Fruit fly (Drosophila melanogaster): ENCODE results near the gene Acsf3.

The Acsf3 gene

DNA sequence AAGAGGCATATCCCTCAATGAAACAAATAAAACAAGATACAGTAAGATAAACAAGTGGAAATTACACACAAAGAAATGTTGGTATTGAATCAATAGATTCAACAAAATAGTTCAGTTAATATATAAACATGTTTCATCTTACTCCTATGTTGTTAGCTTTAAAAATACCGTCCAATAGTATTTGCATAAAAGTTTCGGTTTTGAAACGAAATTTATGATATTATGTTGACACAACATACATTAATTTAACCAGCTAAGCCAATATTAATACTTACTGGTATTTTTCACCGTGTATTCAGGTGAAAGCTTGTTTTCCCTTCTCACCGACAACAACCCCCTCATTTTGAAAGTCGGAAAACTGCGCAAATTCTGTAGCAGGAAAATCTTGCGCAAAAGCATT, 9.7 kb downstream of the Acsf3 start (continued):
- TF ChIP-seq emc (GFP tag; optimal IDR thresholded peaks at IDR 0.05) (no peak), Dip2 (GFP tag; IDR thresholded peaks at IDR 0.05) (no peak), ato (GFP tag; IDR thresholded peaks at IDR 0.05; ENCODE audit: partially characterized antibody) (no peak), lola (GFP tag; optimal IDR thresholded peaks at IDR 0.05) (peak in 1 of 3 experiments; percentile 63), CG12942 (GFP tag; optimal IDR thresholded peaks at IDR 0.05) (peak; percentile 40), CG30020 (tag; optimal IDR thresholded peaks at IDR 0.05) (peak; percentile 12), NC2α (GFP tag; optimal IDR thresholded peaks at IDR 0.05) (peak; percentile 23), Adf1 (GFP tag; IDR thresholded peaks at IDR 0.05) (no peak), CG7372 (GFP tag; IDR thresholded peaks at IDR 0.05) (no peak), Trl (optimal IDR thresholded peaks at IDR 0.05) (no peak), Trl (GFP tag; optimal IDR thresholded peaks at IDR 0.05) (peak; percentile 69), pzg (GFP tag; optimal IDR thresholded peaks at IDR 0.05) (no peak), Taf1 (GFP tag; IDR thresholded peaks at IDR 0.05) (0 out of 2 replicates have a peak, but pooled peaks have one; percentile 13), Nf-YC (tag; optimal IDR thresholded peaks at IDR 0.05) (peak; percentile 36), CG2202 (tag; optimal IDR thresholded peaks at IDR 0.05) (peak; percentile 10), CG8944 (GFP tag; optimal IDR thresholded peaks at IDR 0.05) (peak; percentile 26), CG14050 (GFP tag; IDR thresholded peaks at IDR 0.05) (no peak), cas (GFP tag; IDR thresholded peaks at IDR 0.05) (peak; percentile 24; the same call in 1 of the 2 replicates), CG1233 (GFP tag; optimal IDR thresholded peaks at IDR 0.05) (peak; percentile 67), CG31388 (GFP tag; optimal IDR thresholded peaks at IDR 0.05) (no peak), gt (GFP tag; IDR thresholded peaks at IDR 0.05) (no peak), tio (GFP tag; optimal IDR thresholded peaks at IDR 0.05) (peak; percentile 34), sima (GFP tag; optimal IDR thresholded peaks at IDR 0.05) (no peak), jing (GFP tag; optimal IDR thresholded peaks at IDR 0.05) (peak; percentile 37), bowl (GFP tag; IDR thresholded peaks at IDR 0.05) (no peak), CG7963 (GFP tag; IDR thresholded peaks at IDR 0.05; ENCODE audit: partially characterized antibody) (no peak), tx (GFP tag; optimal IDR thresholded peaks at IDR 0.05) (no peak), az2 (GFP tag; optimal IDR thresholded peaks at IDR 0.05) (peak; percentile 61), CG7556 (GFP tag; optimal IDR thresholded peaks at IDR 0.05) (peak; percentile 71), CG13894 (tag; optimal IDR thresholded peaks at IDR 0.05) (peak; percentile 31), CG17829 (tag; optimal IDR thresholded peaks at IDR 0.05) (peak; percentile 48), CG4854 (GFP tag; optimal IDR thresholded peaks at IDR 0.05) (peak; percentile 38), fd3F (GFP tag; optimal IDR thresholded peaks at IDR 0.05) (peak; percentile 56), CG7357 (GFP tag; IDR thresholded peaks at IDR 0.05) (no peak), Atf3 (GFP tag; optimal IDR thresholded peaks at IDR 0.05) (no peak), lmd (GFP tag; IDR thresholded peaks at IDR 0.05) (peak; percentile 61), CG12155 (GFP tag; optimal IDR thresholded peaks at IDR 0.05) (peak; percentile 45), org-1 (GFP tag; optimal IDR thresholded peaks at IDR 0.05) (peak; percentile 65), CG15514 (GFP tag; optimal IDR thresholded peaks at IDR 0.05) (peak; percentile 44), CG15696 (tag; optimal IDR thresholded peaks at IDR 0.05) (peak; percentile 37), CG11398 (GFP tag; optimal IDR thresholded peaks at IDR 0.05) (peak; percentile 9), CG6272 (GFP tag; IDR thresholded peaks at IDR 0.05) (no peak), danr (GFP tag; IDR thresholded peaks at IDR 0.05) (0 out of 2 replicates have a peak, but pooled peaks have one; percentile 10), gce (GFP tag; IDR thresholded peaks at IDR 0.05) (no peak), sna (GFP tag; IDR thresholded peaks at IDR 0.05; ENCODE audit: partially characterized antibody) (no peak), CG8388 (GFP tag; optimal IDR thresholded peaks at IDR 0.05) (peak; percentile 60), Bgb (GFP tag; IDR thresholded peaks at IDR 0.05; ENCODE audit: partially characterized antibody) (no peak), repo (GFP tag; optimal IDR thresholded peaks at IDR 0.05) (peak; percentile 21), crol (GFP tag; IDR thresholded peaks at IDR 0.05) (no peak), CG3995 (GFP tag; optimal IDR thresholded peaks at IDR 0.05) (no peak), cato (GFP tag; optimal IDR thresholded peaks at IDR 0.05; ENCODE audit: borderline replicate concordance) (peak; percentile 23), CG12769 (tag; optimal IDR thresholded peaks at IDR 0.05) (peak; percentile 76)
